Worm (Caenorhabditis elegans) whole organism, L3 larva: ENCODE data around the gene C16C10.1.
A peak's percentile ranks its signal among the peaks of the same experiment; 100 is the strongest.

Experiments
- R02D3.7 ChIP-seq: fragments of 150-350 bp; optimal IDR thresholded peaks from 2 replicates; lab custom pipeline; 2014; ENCODE audit warnings: missing biosample characterization, missing genetic modification characterization
- ZK546.5 ChIP-seq: sonication (generic microtip); optimal IDR thresholded peaks from 2 replicates; lab custom pipeline; 2017; ENCODE audit warnings: missing biosample characterization, missing genetic modification characterization
- aly-2 ChIP-seq: fragments of 150-350 bp; optimal IDR thresholded peaks from 2 replicates; lab custom pipeline; 2014; ENCODE audit warnings: missing biosample characterization, missing genetic modification characterization
- ceh-28 ChIP-seq: fragments of 150-350 bp; optimal IDR thresholded peaks from 2 replicates; lab custom pipeline; 2014; ENCODE audit warnings: missing biosample characterization, missing genetic modification reagents, missing genetic modification characterization
- ceh-82 ChIP-seq: fragments of 150-350 bp; optimal IDR thresholded peaks from 2 replicates; lab custom pipeline; 2014; ENCODE audit warnings: missing biosample characterization, missing genetic modification characterization
- ceh-9 ChIP-seq: sonication (generic microtip); optimal IDR thresholded peaks from 2 replicates; lab custom pipeline; 2018; ENCODE audit warnings: missing biosample characterization, missing genetic modification characterization
- daf-12 ChIP-seq: fragments of 150-350 bp; optimal IDR thresholded peaks from 2 replicates; lab custom pipeline; 2014; ENCODE audit warnings: missing biosample characterization, missing genetic modification reagents, missing genetic modification characterization
- egl-27 ChIP-seq: sonication (generic microtip); optimal IDR thresholded peaks from 4 replicates; lab custom pipeline; 2017; ENCODE audit warnings: missing biosample characterization, missing genetic modification reagents, missing genetic modification characterization
- egl-5 ChIP-seq: fragments of 150-350 bp; optimal IDR thresholded peaks from 2 replicates; lab custom pipeline; 2017; ENCODE audit warnings: missing biosample characterization, missing genetic modification reagents, missing genetic modification characterization, inconsistent platforms
- elt-1 ChIP-seq: fragments of 150-350 bp; optimal IDR thresholded peaks from 2 replicates; lab custom pipeline; 2014; ENCODE audit warnings: missing biosample characterization, missing genetic modification characterization
- elt-2 ChIP-seq: sonication (generic microtip); optimal IDR thresholded peaks from 2 replicates; lab custom pipeline; 2016; ENCODE audit warnings: missing genetic modification reagents, mild to moderate bottlenecking, missing genetic modification characterization, missing compliant biosample characterization
- elt-3 ChIP-seq, 3 experiments: fragments of 150-350 bp in 1 of 3; sonication (generic microtip) in 2 of 3; optimal IDR thresholded peaks; 2 replicates in 2 of 3; 4 replicates in 1 of 3; lab custom pipeline; 2014 to 2017; ENCODE audit warnings: missing biosample characterization in 3 of 3, missing genetic modification characterization in 3 of 3
- fkh-10 ChIP-seq: sonication (generic microtip); optimal IDR thresholded peaks from 2 replicates; lab custom pipeline; 2017; ENCODE audit warnings: missing biosample characterization, missing genetic modification reagents, missing genetic modification characterization
- fkh-2 ChIP-seq: fragments of 150-350 bp; optimal IDR thresholded peaks from 2 replicates; lab custom pipeline; 2014; ENCODE audit warnings: missing biosample characterization, missing genetic modification reagents, missing genetic modification characterization
- fos-1 ChIP-seq: fragments of 150-350 bp; optimal IDR thresholded peaks from 2 replicates; lab custom pipeline; 2014; ENCODE audit warnings: missing biosample characterization, missing genetic modification characterization
- hmg-11 ChIP-seq: sonication (generic microtip); optimal IDR thresholded peaks from 2 replicates; lab custom pipeline; 2016; ENCODE audit warnings: missing genetic modification characterization, missing compliant biosample characterization
- jun-1 ChIP-seq: fragments of 150-350 bp; optimal IDR thresholded peaks from 2 replicates; lab custom pipeline; 2014; ENCODE audit warnings: missing biosample characterization, missing genetic modification reagents, missing genetic modification characterization
- lin-15B ChIP-seq: fragments of 150-350 bp; optimal IDR thresholded peaks from 2 replicates; lab custom pipeline; 2014; ENCODE audit warnings: missing biosample characterization, missing genetic modification characterization
- lin-39 ChIP-seq: fragments of 150-350 bp; optimal IDR thresholded peaks from 2 replicates; lab custom pipeline; 2018; ENCODE audit warnings: missing biosample characterization, missing genetic modification reagents, missing genetic modification characterization
- lsy-12 ChIP-seq: sonication (generic microtip); optimal IDR thresholded peaks from 2 replicates; lab custom pipeline; 2016; ENCODE audit warnings: mild to moderate bottlenecking, missing genetic modification characterization, missing compliant biosample characterization
- mdl-1 ChIP-seq: fragments of 150-350 bp; optimal IDR thresholded peaks from 2 replicates; lab custom pipeline; 2014; ENCODE audit warnings: missing biosample characterization, missing genetic modification characterization
- mml-1 ChIP-seq: fragments of 150-350 bp; sonication (generic microtip); optimal IDR thresholded peaks from 3 replicates; lab custom pipeline; 2014; ENCODE audit warnings: missing biosample characterization, missing genetic modification characterization
- nfya-1 ChIP-seq: sonication (generic microtip); optimal IDR thresholded peaks from 2 replicates; lab custom pipeline; 2017; ENCODE audit warnings: missing genetic modification characterization, mild to moderate bottlenecking, missing compliant biosample characterization, antibody characterized with exemption, moderate library complexity; ENCODE audit not compliant: insufficient read depth
- nhr-23 ChIP-seq: fragments of 150-350 bp; optimal IDR thresholded peaks from 2 replicates; lab custom pipeline; 2014; ENCODE audit warnings: missing biosample characterization, missing genetic modification reagents, missing genetic modification characterization
- nhr-25 ChIP-seq: sonication (generic microtip); optimal IDR thresholded peaks from 2 replicates; lab custom pipeline; 2017; ENCODE audit warnings: missing biosample characterization, missing genetic modification characterization
- nhr-28 ChIP-seq: fragments of 150-350 bp; optimal IDR thresholded peaks from 2 replicates; lab custom pipeline; 2014; ENCODE audit warnings: missing biosample characterization, missing genetic modification characterization
- nhr-43 ChIP-seq: sonication (generic microtip); optimal IDR thresholded peaks from 2 replicates; lab custom pipeline; 2016; ENCODE audit warnings: mild to moderate bottlenecking, missing genetic modification characterization, missing compliant biosample characterization; ENCODE audit not compliant: poor library complexity, severe bottlenecking
- nhr-67 ChIP-seq: fragments of 150-350 bp; optimal IDR thresholded peaks from 2 replicates; lab custom pipeline; 2014; ENCODE audit warnings: missing biosample characterization, missing genetic modification characterization
- nhr-76 ChIP-seq: fragments of 150-350 bp; sonication (generic microtip); optimal IDR thresholded peaks from 5 replicates; lab custom pipeline; 2014; ENCODE audit warnings: missing biosample characterization, missing genetic modification characterization
- pha-4 ChIP-seq: fragments of 150-350 bp; optimal IDR thresholded peaks from 2 replicates; lab custom pipeline; 2014; ENCODE audit warnings: missing biosample characterization, missing genetic modification reagents, missing genetic modification characterization
- pqm-1 ChIP-seq: fragments of 150-350 bp; optimal IDR thresholded peaks from 2 replicates; lab custom pipeline; 2017; ENCODE audit warnings: missing biosample characterization, missing genetic modification characterization, inconsistent platforms
- unc-39 ChIP-seq: sonication (generic microtip); optimal IDR thresholded peaks from 4 replicates; lab custom pipeline; 2017; ENCODE audit warnings: missing biosample characterization, missing genetic modification characterization
- unc-62 ChIP-seq: fragments of 150-350 bp; sonication (generic microtip); optimal IDR thresholded peaks from 4 replicates; lab custom pipeline; 2014; ENCODE audit warnings: missing biosample characterization, missing genetic modification reagents, missing genetic modification characterization
- ztf-11 ChIP-seq: fragments of 150-350 bp; optimal IDR thresholded peaks from 2 replicates; lab custom pipeline; 2014; ENCODE audit warnings: missing biosample characterization, missing genetic modification characterization

Gene C16C10.1

DNA sequence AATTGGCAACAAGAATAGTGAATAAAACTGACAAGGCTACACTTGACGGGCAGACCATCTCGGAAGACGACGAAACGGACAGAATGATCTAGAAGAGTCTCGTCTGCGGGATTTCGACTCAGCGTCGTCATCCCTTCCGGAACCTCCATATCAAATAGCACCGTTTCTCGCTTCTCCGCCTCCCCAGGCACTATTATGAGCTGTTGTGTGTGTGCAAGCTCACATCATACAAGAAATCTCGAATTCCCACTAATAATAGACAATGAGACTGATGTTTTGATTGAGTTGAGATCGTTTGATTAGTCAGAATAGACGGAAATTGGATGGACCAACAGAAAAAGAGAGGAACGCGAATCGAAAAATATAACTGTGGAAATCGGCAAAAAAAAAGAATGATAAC is 9.0 kb upstream of the C16C10.1 start, which contains the start of gene spp-28:
TSS of gene spp-28 (minus strand) at position 101 of the 400 bp plus-strand sequence.
- TF ChIP-seq lsy-12, result no peak
- no peak for TF ChIP-seq nfya-1 (tag; lab: Kevin White, UChicago)
- TF ChIP-seq lin-39, result no peak
- no peak for TF ChIP-seq fos-1 (tag; lab: Kevin White, UChicago)
- TF ChIP-seq unc-39, result no peak
- no peak for TF ChIP-seq elt-3 (tag; optimal IDR thresholded peaks at IDR 0.05; lab: Kevin White, UChicago)
- no peak for TF ChIP-seq nhr-28
- no peak for TF ChIP-seq fkh-10 (GFP tag; lab: Kevin White, UChicago)
- no peak for TF ChIP-seq mdl-1 (tag; lab: Kevin White, UChicago)
- no peak for TF ChIP-seq nhr-76 (tag; lab: Kevin White, UChicago)
- TF ChIP-seq R02D3.7 (tag; lab: Kevin White, UChicago), result no peak
- TF ChIP-seq hmg-11, result no peak
- TF ChIP-seq ZK546.5 (tag; lab: Kevin White, UChicago), result no peak
- no peak for TF ChIP-seq ceh-82 (tag; lab: Kevin White, UChicago)
- TF ChIP-seq egl-5, result no peak
- TF ChIP-seq ceh-9, result no peak
- TF ChIP-seq unc-62 (GFP tag; lab: Kevin White, UChicago), result no peak
- TF ChIP-seq, all 47 proteins: peak for 0

DNA sequence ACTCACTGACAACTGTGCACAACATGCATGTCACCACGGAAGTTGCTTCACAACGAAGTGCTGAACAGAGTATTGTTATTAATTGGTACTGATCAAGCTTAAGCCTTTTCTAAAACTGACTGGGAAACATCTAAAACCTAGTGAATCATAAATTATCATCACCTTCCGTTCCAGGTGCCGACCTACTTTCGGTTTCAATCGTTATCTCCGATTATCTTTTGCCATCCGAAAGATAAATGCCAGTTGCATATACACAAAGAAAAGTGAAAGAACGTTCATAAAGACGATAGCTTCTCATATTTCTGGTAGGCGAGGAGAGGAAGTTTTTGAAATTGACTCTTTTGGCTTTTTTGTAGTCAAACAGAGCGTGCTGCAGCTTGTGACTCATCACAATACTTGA is 8.4 kb upstream of the C16C10.1 start:
- TF ChIP-seq aly-2 (tag; lab: Kevin White, UChicago) (no peak), jun-1 (tag; lab: Kevin White, UChicago) (no peak), nhr-43 (tag; lab: Kevin White, UChicago) (peak; percentile 10), pha-4 (tag; lab: Kevin White, UChicago) (no peak), nhr-28 (no peak), ztf-11 (tag; lab: Kevin White, UChicago) (no peak), nhr-25 (tag; lab: Kevin White, UChicago) (no peak), nhr-23 (peak; percentile 4), nhr-67 (tag; lab: Kevin White, UChicago) (no peak), mml-1 (tag; lab: Kevin White, UChicago) (no peak), daf-12 (tag; lab: Kevin White, UChicago) (no peak)

DNA sequence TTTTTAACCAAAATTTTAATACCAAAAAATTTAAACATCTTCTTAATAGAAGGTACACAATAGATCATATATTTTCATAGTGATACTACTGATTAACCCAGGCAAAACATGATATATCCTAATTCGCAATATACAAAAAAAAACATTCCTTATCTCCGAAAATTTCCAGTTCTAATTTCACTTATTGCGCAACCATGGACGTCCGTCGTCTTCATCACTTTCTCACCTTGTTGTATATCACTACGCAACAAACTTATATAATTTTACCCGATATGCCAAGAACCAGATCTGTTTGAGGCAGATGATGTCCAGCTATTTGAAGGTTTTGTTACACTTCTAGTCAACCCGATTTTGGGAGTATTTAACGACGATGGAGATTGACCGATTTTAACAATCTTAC is 6.6 kb upstream of the C16C10.1 start, which contains the start of gene R74.2:
TSS of gene R74.2 (plus strand) at position 316 of the 400 bp plus-strand sequence.
- peak in 1 of 3 experiments; percentile 17 for TF ChIP-seq elt-3 (tag; optimal IDR thresholded peaks at IDR 0.05; lab: Kevin White, UChicago)
- TF ChIP-seq elt-1 (tag; lab: Kevin White, UChicago), result no peak
- TF ChIP-seq ceh-28, result no peak
- TF ChIP-seq fkh-2 (tag; lab: Kevin White, UChicago), result no peak
- TF ChIP-seq nfya-1 (tag; lab: Kevin White, UChicago), result peak; percentile 13
- TF ChIP-seq lsy-12, result no peak
- TF ChIP-seq egl-27 (tag; lab: Kevin White, UChicago), result no peak
- peak; percentile 20 for TF ChIP-seq nhr-43 (tag; lab: Kevin White, UChicago)
- TF ChIP-seq nhr-25 (tag; lab: Kevin White, UChicago), result peak; percentile 71
- TF ChIP-seq jun-1 (tag; lab: Kevin White, UChicago), result no peak
- TF ChIP-seq nhr-23, result no peak
- no peak for TF ChIP-seq elt-2 (tag; lab: Kevin White, UChicago)

ce11 chrIII:4186751-4187309 is 5.6 kb upstream of the C16C10.1 start, which contains the start of gene lars-1:
lars-1 (minus strand) TSS chrIII:4186801.
- peak; percentile 49 for TF ChIP-seq ceh-28
- peak; percentile 17 for TF ChIP-seq hmg-11
- TF ChIP-seq nfya-1 (tag; lab: Kevin White, UChicago), result peak; percentile 22
- TF ChIP-seq pqm-1 (tag; lab: Kevin White, UChicago), result no peak
- TF ChIP-seq lin-15B (tag; lab: Kevin White, UChicago), result peak; percentile 49
- TF ChIP-seq ceh-82 (tag; lab: Kevin White, UChicago), result no peak
- TF ChIP-seq mml-1 (tag; lab: Kevin White, UChicago), result no peak
